Worm (Caenorhabditis elegans) whole organism, L1 larva: ENCODE data around the gene daam-1.
A peak's percentile ranks its signal among the peaks of the same experiment; 100 is the strongest.

Source experiments
- C04F5.9 ChIP-seq: sonication (generic microtip); optimal IDR thresholded peaks from 2 replicates; lab custom pipeline; 2016; ENCODE audit warnings: missing genetic modification characterization, missing compliant biosample characterization
- F16B12.6 ChIP-seq: fragments of 150-350 bp; optimal IDR thresholded peaks from 2 replicates; lab custom pipeline; 2014; ENCODE audit warnings: missing biosample characterization, missing genetic modification characterization
- ama-1 ChIP-seq: fragments of 150-350 bp; optimal IDR thresholded peaks from 2 replicates; lab custom pipeline; 2014
- blmp-1 ChIP-seq: fragments of 150-350 bp; optimal IDR thresholded peaks from 2 replicates; lab custom pipeline; 2014; ENCODE audit warnings: missing biosample characterization, missing genetic modification characterization
- ceh-8 ChIP-seq: fragments of 200-800 bp; sonication (Bioruptor generic); optimal IDR thresholded peaks from 2 replicates; lab custom pipeline; 2018; ENCODE audit warnings: mild to moderate bottlenecking, missing genetic modification characterization, moderate library complexity, missing compliant biosample characterization
- ceh-82 ChIP-seq, 3 experiments: fragments of 150-350 bp in 1 of 3; sonication (generic microtip) in 2 of 3; optimal IDR thresholded peaks; 2 replicates each; lab custom pipeline; 2014 to 2017; ENCODE audit warnings: missing biosample characterization in 3 of 3, missing genetic modification characterization in 3 of 3
- efl-1 ChIP-seq, 4 experiments: fragments of 150-350 bp; optimal IDR thresholded peaks in 3 of 4; peaks in 1 of 4; 1 replicate in 1 of 4; 2 replicates in 3 of 4; lab custom pipeline; 2014; ENCODE audit warnings: missing biosample characterization in 2 of 4, missing genetic modification characterization in 2 of 4, missing genetic modification reagents in 2 of 4
- egl-13 ChIP-seq: sonication (generic microtip); optimal IDR thresholded peaks from 2 replicates; lab custom pipeline; 2016; ENCODE audit warnings: missing genotype, missing genetic modification reagents, missing genetic modification characterization, missing compliant biosample characterization
- ets-5 ChIP-seq: fragments of 200-800 bp; sonication (Bioruptor generic); IDR thresholded peaks from 2 replicates; pipeline ENCODE4 v1.3.6; 2022; ENCODE audit warnings: missing genetic modification characterization, missing compliant biosample characterization
- fkh-4 ChIP-seq: sonication (generic microtip); optimal IDR thresholded peaks from 2 replicates; lab custom pipeline; 2016; ENCODE audit warnings: missing compliant biosample characterization, missing genetic modification characterization, borderline replicate concordance
- fos-1 ChIP-seq: fragments of 150-350 bp; optimal IDR thresholded peaks from 2 replicates; lab custom pipeline; 2014; ENCODE audit warnings: missing biosample characterization, missing genetic modification characterization
- grh-1 ChIP-seq: fragments of 200-800 bp; sonication (Bioruptor generic); IDR thresholded peaks from 2 replicates; pipeline ENCODE4 v1.3.6; 2022; ENCODE audit warnings: missing genetic modification reagents, missing genetic modification characterization, missing compliant biosample characterization
- hlh-17 ChIP-seq: fragments of 200-800 bp; sonication (Bioruptor generic); optimal IDR thresholded peaks from 2 replicates; lab custom pipeline; 2018; ENCODE audit warnings: missing genetic modification characterization, mild to moderate bottlenecking, missing compliant biosample characterization, moderate library complexity, borderline replicate concordance
- hlh-4 ChIP-seq: sonication (generic microtip); optimal IDR thresholded peaks from 2 replicates; lab custom pipeline; 2016; ENCODE audit warnings: mild to moderate bottlenecking, missing genetic modification characterization, missing compliant biosample characterization
- hpl-2 ChIP-seq: fragments of 150-350 bp; optimal IDR thresholded peaks from 2 replicates; lab custom pipeline; 2014; ENCODE audit warnings: missing biosample characterization, missing genetic modification reagents, missing genetic modification characterization
- lin-14 ChIP-seq: fragments of 200-800 bp; sonication (Bioruptor generic); optimal IDR thresholded peaks from 2 replicates; lab custom pipeline; 2018; ENCODE audit warnings: mild to moderate bottlenecking, missing genetic modification characterization, moderate library complexity, missing compliant biosample characterization
- lin-39 ChIP-seq: fragments of 150-350 bp; optimal IDR thresholded peaks from 2 replicates; lab custom pipeline; 2014; ENCODE audit warnings: missing biosample characterization, missing genetic modification reagents, missing genetic modification characterization
- lsy-2 ChIP-seq, 2 experiments: fragments of 150-350 bp; optimal IDR thresholded peaks; 2 replicates each; lab custom pipeline; 2014; ENCODE audit warnings: missing biosample characterization in 2 of 2, missing genetic modification characterization in 2 of 2
- mab-9 ChIP-seq: fragments of 200-800 bp; sonication (Bioruptor generic); IDR thresholded peaks from 2 replicates; pipeline ENCODE4 v1.3.6; 2022; ENCODE audit warnings: missing genetic modification reagents, missing genetic modification characterization, missing compliant biosample characterization
- mdl-1 ChIP-seq, 2 experiments: fragments of 150-350 bp; optimal IDR thresholded peaks; 2 replicates each; lab custom pipeline; 2014 to 2017; ENCODE audit warnings: missing biosample characterization in 2 of 2, missing genetic modification characterization in 2 of 2, inconsistent platforms in 1 of 2
- mef-2 ChIP-seq: fragments of 150-350 bp; optimal IDR thresholded peaks from 2 replicates; lab custom pipeline; 2014; ENCODE audit warnings: missing biosample characterization, missing genetic modification characterization
- mep-1 ChIP-seq: fragments of 150-350 bp; optimal IDR thresholded peaks from 2 replicates; lab custom pipeline; 2014; ENCODE audit warnings: missing biosample characterization, missing genetic modification characterization
- nhr-11 ChIP-seq: fragments of 150-350 bp; optimal IDR thresholded peaks from 2 replicates; lab custom pipeline; 2014; ENCODE audit warnings: missing biosample characterization, missing genetic modification characterization
- nhr-12 ChIP-seq: sonication (generic microtip); optimal IDR thresholded peaks from 2 replicates; lab custom pipeline; 2017; ENCODE audit warnings: missing biosample characterization, missing genetic modification characterization
- nhr-19 ChIP-seq: fragments of 200-800 bp; sonication (Bioruptor generic); conservative IDR thresholded peaks from 2 replicates; pipeline ENCODE4 v1.3.6; 2022; ENCODE audit warnings: missing genetic modification characterization, missing compliant biosample characterization
- nhr-20 ChIP-seq: sonication (generic microtip); optimal IDR thresholded peaks from 2 replicates; lab custom pipeline; 2016; ENCODE audit warnings: mild to moderate bottlenecking, missing genetic modification characterization, missing compliant biosample characterization
- nhr-47 ChIP-seq: sonication (generic microtip); optimal IDR thresholded peaks from 2 replicates; lab custom pipeline; 2016; ENCODE audit warnings: mild to moderate bottlenecking, missing genetic modification characterization, moderate library complexity, missing compliant biosample characterization
- nhr-85 ChIP-seq: sonication (generic microtip); peaks from one replicate; lab custom pipeline; 2016; ENCODE audit warnings: missing genetic modification characterization, inconsistent platforms, missing compliant biosample characterization
- nhr-90 ChIP-seq: sonication (generic microtip); optimal IDR thresholded peaks from 2 replicates; lab custom pipeline; 2016; ENCODE audit warnings: mild to moderate bottlenecking, missing genetic modification characterization, missing compliant biosample characterization; ENCODE audit not compliant: poor library complexity
- pag-3 ChIP-seq: sonication (generic microtip); optimal IDR thresholded peaks from 2 replicates; lab custom pipeline; 2017; ENCODE audit warnings: missing genetic modification characterization, mild to moderate bottlenecking, missing compliant biosample characterization, antibody characterized with exemption, borderline replicate concordance; ENCODE audit not compliant: insufficient read depth
- rnt-1 ChIP-seq: sonication (generic microtip); optimal IDR thresholded peaks from 2 replicates; lab custom pipeline; 2016; ENCODE audit warnings: mild to moderate bottlenecking, missing genetic modification characterization, moderate library complexity, missing compliant biosample characterization
- sptf-1 ChIP-seq: fragments of 150-350 bp; optimal IDR thresholded peaks from 2 replicates; lab custom pipeline; 2014; ENCODE audit warnings: missing biosample characterization, missing genetic modification characterization
- unc-130 ChIP-seq: fragments of 150-350 bp; optimal IDR thresholded peaks from 2 replicates; lab custom pipeline; 2017; ENCODE audit warnings: missing biosample characterization, missing genetic modification characterization, inconsistent platforms
- unc-30 ChIP-seq: sonication (generic microtip); optimal IDR thresholded peaks from 2 replicates; lab custom pipeline; 2017; ENCODE audit warnings: missing biosample characterization, missing genetic modification characterization
- xbp-1 ChIP-seq: sonication (generic microtip); optimal IDR thresholded peaks from 2 replicates; lab custom pipeline; 2016; ENCODE audit warnings: missing genetic modification characterization, missing compliant biosample characterization
- zag-1 ChIP-seq: fragments of 150-350 bp; optimal IDR thresholded peaks from 2 replicates; lab custom pipeline; 2014; ENCODE audit warnings: missing biosample characterization, missing genetic modification characterization
- ztf-11 ChIP-seq, 2 experiments: sonication (generic microtip); optimal IDR thresholded peaks; 2 replicates each; lab custom pipeline; 2016 to 2017; ENCODE audit warnings: missing genetic modification characterization in 2 of 2, missing biosample characterization in 1 of 2, missing compliant biosample characterization in 1 of 2

Gene daam-1

DNA sequence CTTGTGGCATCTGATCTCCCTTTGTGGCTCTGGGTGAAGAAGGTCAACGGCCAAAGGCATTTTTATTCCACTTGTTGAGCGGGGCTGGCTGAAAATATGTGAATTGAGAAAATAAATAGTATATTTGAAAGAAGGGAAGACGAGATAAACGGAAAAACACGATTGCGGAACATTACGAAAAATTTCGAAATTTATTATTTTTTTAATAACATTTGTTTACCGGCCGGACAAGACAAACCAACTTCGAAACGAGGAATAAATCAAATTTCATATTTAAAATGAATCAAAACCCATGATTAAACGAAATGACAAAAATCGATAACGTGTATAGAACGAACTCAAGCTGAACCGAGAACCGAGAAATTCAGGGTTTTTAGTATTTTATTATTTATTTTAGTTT, 20.3 kb upstream of the daam-1 start, which contains the start of gene rps-27:
Gene rps-27, minus strand, starts transcription at position 101 of the 400 bp plus-strand sequence.
- TF ChIP-seq grh-1 (GFP tag; lab: Robert Waterston, UW) (no peak), mdl-1 (tag; optimal IDR thresholded peaks at IDR 0.05; lab: Kevin White, UChicago) (no peak), mef-2 (tag; lab: Kevin White, UChicago) (no peak), egl-13 (tag; lab: Kevin White, UChicago) (no peak), lin-14 (no peak), fkh-4 (no peak), nhr-11 (tag; lab: Kevin White, UChicago) (no peak), ceh-82 (tag; optimal IDR thresholded peaks at IDR 0.05; lab: Kevin White, UChicago) (no peak), nhr-47 (tag; lab: Kevin White, UChicago) (no peak), lin-39 (no peak), hpl-2 (GFP tag; lab: Kevin White, UChicago) (no peak), zag-1 (tag; lab: Kevin White, UChicago) (no peak), hlh-17 (no peak), pag-3 (tag; lab: Kevin White, UChicago) (no peak), blmp-1 (tag; lab: Kevin White, UChicago) (no peak), xbp-1 (no peak), ets-5 (GFP tag; lab: Robert Waterston, UW) (no peak), mep-1 (tag; lab: Kevin White, UChicago) (no peak), nhr-19 (GFP tag; lab: Robert Waterston, UW) (no peak), unc-130 (tag; lab: Kevin White, UChicago) (no peak)

DNA sequence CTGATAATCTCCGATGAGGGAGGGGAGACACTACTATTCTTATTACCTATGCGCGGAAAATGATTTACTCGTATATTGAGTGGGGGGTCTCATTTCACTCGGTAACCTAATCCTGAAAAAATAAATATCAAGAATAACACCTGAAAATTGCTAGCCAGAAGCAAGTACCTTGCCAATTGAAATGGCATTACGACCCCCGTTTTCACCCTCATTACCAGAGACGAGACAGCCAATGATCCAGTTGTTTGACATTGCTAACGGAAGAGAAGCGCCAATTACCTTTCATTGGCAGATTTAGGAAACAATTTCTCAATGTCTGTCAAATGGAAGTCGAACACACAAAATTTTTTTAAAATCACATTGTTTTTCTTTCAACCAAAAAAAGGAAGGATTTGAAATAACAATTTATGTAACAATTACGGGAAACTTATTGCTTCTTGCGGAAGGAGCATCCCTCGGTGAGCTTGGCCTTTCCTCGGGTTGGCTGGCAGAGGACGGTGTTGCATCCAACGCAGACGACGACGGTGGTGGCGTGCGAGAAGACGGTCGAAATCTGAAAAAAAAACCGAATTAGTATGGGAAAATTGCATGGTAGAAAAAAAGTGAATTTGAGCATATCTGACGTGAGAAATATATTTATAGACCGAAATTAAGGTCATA, 19.5 kb upstream of the daam-1 start:
- TF ChIP-seq hlh-17 (no peak), fos-1 (no peak), nhr-47 (tag; lab: Kevin White, UChicago) (peak; percentile 13), lsy-2 (tag; optimal IDR thresholded peaks at IDR 0.05; lab: Kevin White, UChicago) (peak in 1 of 2 experiments; percentile 17), lin-14 (no peak), grh-1 (GFP tag; lab: Robert Waterston, UW) (no peak), hpl-2 (GFP tag; lab: Kevin White, UChicago) (no peak), hlh-4 (tag; lab: Kevin White, UChicago) (no peak), nhr-85 (tag; lab: Kevin White, UChicago) (peak; percentile 20)

DNA sequence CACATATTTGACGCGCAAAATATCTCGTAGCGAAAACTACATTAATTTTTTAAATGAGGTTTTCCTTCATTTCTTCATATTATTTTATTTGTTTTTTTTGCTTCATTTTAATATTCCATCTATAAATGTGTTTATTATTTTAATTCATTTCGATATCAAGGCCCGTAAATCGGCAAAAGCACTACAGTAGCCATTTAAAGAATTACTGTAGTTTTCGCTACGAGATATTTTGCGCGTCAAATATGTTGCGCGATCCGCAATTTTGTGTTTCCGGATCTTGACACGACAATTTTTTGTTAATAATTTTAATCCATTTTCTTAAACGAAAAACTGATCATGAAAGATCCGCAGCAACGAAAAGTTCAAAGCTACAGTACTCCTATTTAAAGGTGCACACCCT, 18.5 kb upstream of the daam-1 start:
- no peak for TF ChIP-seq efl-1 (optimal IDR thresholded peaks at IDR 0.05; lab: Kevin White, UChicago)
- peak in 1 of 2 experiments; percentile 27 for TF ChIP-seq efl-1 (GFP tag; optimal IDR thresholded peaks at IDR 0.05 in 1 of 2; lab: Kevin White, UChicago)
- no peak for TF ChIP-seq ztf-11 (tag; optimal IDR thresholded peaks at IDR 0.05; lab: Kevin White, UChicago)
- TF ChIP-seq, all 84 proteins: peak for 1

DNA sequence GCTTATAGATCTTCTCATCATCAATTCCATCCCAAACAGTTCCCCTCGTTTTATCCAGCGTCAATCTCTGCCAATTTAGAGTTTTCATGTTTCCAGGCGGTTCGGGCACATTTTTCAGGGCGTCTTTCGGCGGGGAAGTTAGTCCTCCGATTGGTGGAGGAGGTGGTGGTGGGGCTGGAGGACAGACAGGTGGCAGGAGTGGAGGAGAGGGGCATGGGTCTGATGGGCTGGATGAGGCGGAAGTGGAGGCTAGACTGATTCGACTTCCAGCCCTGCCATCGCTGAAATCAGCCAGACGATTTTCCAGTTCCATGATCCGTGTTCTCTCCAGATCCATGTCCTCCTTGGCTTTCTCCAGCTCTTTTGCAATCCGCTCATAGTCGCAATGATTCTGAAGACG, 15.5 kb downstream of the daam-1 start:
- TF ChIP-seq mab-9 (GFP tag; lab: Robert Waterston, UW) (no peak), efl-1 (optimal IDR thresholded peaks at IDR 0.05; lab: Kevin White, UChicago) (no peak), efl-1 (GFP tag; optimal IDR thresholded peaks at IDR 0.05 in 1 of 2; lab: Kevin White, UChicago) (peak in 1 of 2 experiments; percentile 10)

DNA sequence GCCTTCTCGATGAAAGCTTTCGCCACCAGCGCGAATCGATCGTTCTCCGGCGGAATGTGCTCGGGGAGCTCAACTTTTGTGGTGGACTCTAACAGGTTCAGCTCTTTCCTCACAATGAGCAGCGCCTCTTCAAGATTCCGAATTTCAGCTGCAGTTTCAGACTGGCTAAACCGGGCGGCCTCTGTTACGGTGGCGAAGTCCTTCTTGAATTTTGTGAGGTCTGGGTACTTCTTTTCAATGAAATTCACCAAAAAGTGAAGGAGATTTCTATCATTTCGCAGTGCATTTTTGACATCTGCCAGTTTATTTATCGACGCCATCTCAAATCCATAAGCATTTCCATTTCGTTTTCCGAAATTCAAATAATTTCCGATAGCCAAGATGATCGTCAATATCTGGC, 17.1 kb downstream of the daam-1 start:
- TF ChIP-seq ama-1 (lab: Kevin White, UChicago) = no peak
- TF ChIP-seq sptf-1 (tag; lab: Kevin White, UChicago) = no peak
- TF ChIP-seq unc-30 (tag; lab: Kevin White, UChicago) = no peak
- no peak for TF ChIP-seq mab-9 (GFP tag; lab: Robert Waterston, UW)
- TF ChIP-seq fos-1 = no peak
- TF ChIP-seq F16B12.6 = no peak
- TF ChIP-seq blmp-1 (tag; lab: Kevin White, UChicago) = no peak
- no peak for TF ChIP-seq nhr-20 (tag; lab: Kevin White, UChicago)
- no peak for TF ChIP-seq zag-1 (tag; lab: Kevin White, UChicago)
- no peak for TF ChIP-seq nhr-12 (tag; lab: Kevin White, UChicago)
- TF ChIP-seq lsy-2 (tag; optimal IDR thresholded peaks at IDR 0.05; lab: Kevin White, UChicago) = no peak
- TF ChIP-seq nhr-11 (tag; lab: Kevin White, UChicago) = no peak
- no peak for TF ChIP-seq C04F5.9
- no peak for TF ChIP-seq ceh-8 (GFP tag; lab: Kevin White, UChicago)
- no peak for TF ChIP-seq nhr-90 (tag; lab: Kevin White, UChicago)
- no peak for TF ChIP-seq rnt-1 (tag; lab: Kevin White, UChicago)
